Fruit fly (Drosophila melanogaster) whole organism, adult: ENCODE results near the gene CG5290.

ENCODE experiments used
- CG11617 ChIP-seq: fragments of 200-800 bp; sonication (Bioruptor generic); optimal IDR thresholded peaks from 2 replicates; lab custom pipeline; 2017; ENCODE audit warnings: mild to moderate bottlenecking, missing biosample characterization, missing genetic modification reagents, missing genetic modification characterization
- CG12768 ChIP-seq: fragments of 200-800 bp; sonication (Bioruptor generic); optimal IDR thresholded peaks from 2 replicates; lab custom pipeline; 2017; ENCODE audit warnings: missing biosample characterization, missing genetic modification characterization, mild to moderate bottlenecking, moderate library complexity, missing genetic modification reagents
- CG14711 ChIP-seq: fragments of 200-800 bp; sonication (Bioruptor generic); optimal IDR thresholded peaks from 2 replicates; lab custom pipeline; 2018; ENCODE audit warnings: missing biosample characterization, mild to moderate bottlenecking, missing genetic modification characterization, moderate library complexity
- CG1620 ChIP-seq: fragments of 200-800 bp; sonication (Bioruptor generic); optimal IDR thresholded peaks from 2 replicates; lab custom pipeline; 2016; ENCODE audit warnings: missing biosample characterization, missing genetic modification characterization
- CG33017 ChIP-seq: fragments of 200-800 bp; sonication (Bioruptor generic); optimal IDR thresholded peaks from 2 replicates; lab custom pipeline; 2018; ENCODE audit warnings: missing biosample characterization, mild to moderate bottlenecking, missing genetic modification characterization, moderate library complexity
- CG5204 ChIP-seq: fragments of 200-800 bp; sonication (Bioruptor generic); optimal IDR thresholded peaks from 2 replicates; lab custom pipeline; 2016; ENCODE audit warnings: missing biosample characterization, missing genetic modification characterization
- CG7045 ChIP-seq: fragments of 200-800 bp; sonication (Bioruptor generic); optimal IDR thresholded peaks from 2 replicates; lab custom pipeline; 2017; ENCODE audit warnings: missing biosample characterization, mild to moderate bottlenecking, missing genetic modification characterization
- CG7101 ChIP-seq: fragments of 200-800 bp; sonication (Bioruptor generic); optimal IDR thresholded peaks from 2 replicates; lab custom pipeline; 2018; ENCODE audit warnings: missing biosample characterization, mild to moderate bottlenecking, missing genetic modification characterization, moderate library complexity
- Clk ChIP-seq: fragments of 200-800 bp; sonication (Bioruptor generic); optimal IDR thresholded peaks from 2 replicates; lab custom pipeline; 2017; ENCODE audit warnings: missing biosample characterization, missing genetic modification characterization
- Crg-1 ChIP-seq: fragments of 200-800 bp; sonication (Bioruptor generic); optimal IDR thresholded peaks from 2 replicates; lab custom pipeline; 2016; ENCODE audit warnings: missing biosample characterization, missing genetic modification characterization
- Hr96 ChIP-seq: fragments of 200-800 bp; sonication (Bioruptor generic); optimal IDR thresholded peaks from 2 replicates; lab custom pipeline; 2016; ENCODE audit warnings: missing biosample characterization, missing genetic modification characterization
- Mnt ChIP-seq: fragments of 200-800 bp; sonication (Bioruptor generic); optimal IDR thresholded peaks from 2 replicates; lab custom pipeline; 2016; ENCODE audit warnings: missing biosample characterization, mild to moderate bottlenecking, missing genetic modification characterization
- bab1 ChIP-seq: fragments of 200-800 bp; sonication (Bioruptor generic); optimal IDR thresholded peaks from 3 replicates; lab custom pipeline; 2019; ENCODE audit warnings: missing biosample characterization, mild to moderate bottlenecking, missing genetic modification characterization, moderate library complexity
- cic ChIP-seq: fragments of 200-800 bp; sonication (Bioruptor generic); optimal IDR thresholded peaks from 2 replicates; lab custom pipeline; 2017; ENCODE audit warnings: missing biosample characterization, mild to moderate bottlenecking, missing genetic modification characterization, moderate library complexity
- cnc ChIP-seq, 2 experiments: fragments of >200 bp; optimal IDR thresholded peaks; 2 replicates each; lab custom pipeline; 2017
- kay ChIP-seq: fragments of 200-800 bp; sonication (Bioruptor generic); peaks from one replicate; lab custom pipeline; 2016; ENCODE audit warnings: missing biosample characterization, missing genetic modification characterization, borderline replicate concordance
- ovo ChIP-seq: fragments of 200-800 bp; sonication (Bioruptor generic); optimal IDR thresholded peaks from 2 replicates; lab custom pipeline; 2016; ENCODE audit warnings: missing biosample characterization, missing genetic modification characterization
- pad ChIP-seq: fragments of 200-800 bp; sonication (Bioruptor generic); optimal IDR thresholded peaks from 3 replicates; lab custom pipeline; 2017; ENCODE audit warnings: missing biosample characterization, missing genetic modification characterization, mild to moderate bottlenecking, moderate library complexity, missing genetic modification reagents
- tj ChIP-seq: fragments of 200-800 bp; sonication (Bioruptor generic); optimal IDR thresholded peaks from 3 replicates; lab custom pipeline; 2017; ENCODE audit warnings: missing biosample characterization, mild to moderate bottlenecking, missing genetic modification characterization, moderate library complexity
- toe ChIP-seq: fragments of 200-800 bp; sonication (Bioruptor generic); optimal IDR thresholded peaks from 2 replicates; lab custom pipeline; 2016; ENCODE audit warnings: missing biosample characterization, missing genetic modification characterization

Gene CG5290

dm6 chr3L:17950132-17950815 is 37.9 kb upstream of the CG5290 start:
- TF ChIP-seq CG5204 (GFP tag; lab: Kevin White, UChicago) = no peak
- peak; percentile 95 for TF ChIP-seq kay (GFP tag; lab: Kevin White, UChicago)
- TF ChIP-seq pad (GFP tag; lab: Kevin White, UChicago) = no peak
- peak; percentile 92 for TF ChIP-seq cic (GFP tag; lab: Kevin White, UChicago)
- TF ChIP-seq CG7045 (GFP tag; lab: Kevin White, UChicago) = no peak
- TF ChIP-seq bab1 (GFP tag; lab: Kevin White, UChicago) = no peak
- TF ChIP-seq CG12768 = peak; percentile 53
- no peak for TF ChIP-seq CG11617 (GFP tag; lab: Kevin White, UChicago)
- no peak for TF ChIP-seq ovo (GFP tag; lab: Kevin White, UChicago)
- TF ChIP-seq toe (GFP tag; lab: Kevin White, UChicago) = no peak
- TF ChIP-seq CG14711 (tag; lab: Kevin White, UChicago) = no peak
- no peak for TF ChIP-seq cnc (optimal IDR thresholded peaks at IDR 0.05; lab: Kevin White, UChicago)
- no peak for TF ChIP-seq CG1620 (GFP tag; lab: Kevin White, UChicago)
- TF ChIP-seq CG7101 (tag; lab: Kevin White, UChicago) = no peak
- peak; percentile 39 for TF ChIP-seq tj (GFP tag; lab: Kevin White, UChicago)
- TF ChIP-seq Clk (GFP tag; lab: Kevin White, UChicago) = peak; percentile 2
- TF ChIP-seq Crg-1 (GFP tag; lab: Kevin White, UChicago) = no peak
- TF ChIP-seq Hr96 (GFP tag; lab: Kevin White, UChicago) = peak; percentile 4
- no peak for TF ChIP-seq CG33017 (tag; lab: Kevin White, UChicago)
- peak; percentile 85 for TF ChIP-seq Mnt (GFP tag; lab: Kevin White, UChicago)

dm6 chr3L:17949507-17950027 is 37.2 kb upstream of the CG5290 start:
- TF ChIP-seq CG33017 (tag; lab: Kevin White, UChicago) = peak; percentile 17
- no peak for TF ChIP-seq tj (GFP tag; lab: Kevin White, UChicago)
- no peak for TF ChIP-seq Mnt (GFP tag; lab: Kevin White, UChicago)
- no peak for TF ChIP-seq CG1620 (GFP tag; lab: Kevin White, UChicago)
- no peak for TF ChIP-seq Clk (GFP tag; lab: Kevin White, UChicago)
- TF ChIP-seq pad (GFP tag; lab: Kevin White, UChicago) = no peak
- no peak for TF ChIP-seq Hr96 (GFP tag; lab: Kevin White, UChicago)
- TF ChIP-seq CG5204 (GFP tag; lab: Kevin White, UChicago) = no peak
- no peak for TF ChIP-seq CG14711 (tag; lab: Kevin White, UChicago)
- peak; percentile 89 for TF ChIP-seq kay (GFP tag; lab: Kevin White, UChicago)
- peak; percentile 78 for TF ChIP-seq CG12768
- TF ChIP-seq cnc (optimal IDR thresholded peaks at IDR 0.05; lab: Kevin White, UChicago) = no peak

- TF ChIP-seq cnc (optimal IDR thresholded peaks at IDR 0.05; lab: Kevin White, UChicago) (no peak), toe (GFP tag; lab: Kevin White, UChicago) (no peak), cic (GFP tag; lab: Kevin White, UChicago) (peak; percentile 56), Mnt (GFP tag; lab: Kevin White, UChicago) (peak; percentile 8), CG14711 (tag; lab: Kevin White, UChicago) (no peak), tj (GFP tag; lab: Kevin White, UChicago) (peak; percentile 59)
Measured at dm6 chr3L:17948643-17949506, 36.5 kb upstream of the CG5290 start.

- TF ChIP-seq CG5204 (GFP tag; lab: Kevin White, UChicago) = no peak
- no peak for TF ChIP-seq CG11617 (GFP tag; lab: Kevin White, UChicago)
- TF ChIP-seq CG7045 (GFP tag; lab: Kevin White, UChicago) = no peak
- TF ChIP-seq CG1620 (GFP tag; lab: Kevin White, UChicago) = no peak
- no peak for TF ChIP-seq kay (GFP tag; lab: Kevin White, UChicago)
- no peak for TF ChIP-seq toe (GFP tag; lab: Kevin White, UChicago)
- TF ChIP-seq cnc (optimal IDR thresholded peaks at IDR 0.05; lab: Kevin White, UChicago) = no peak
- no peak for TF ChIP-seq CG14711 (tag; lab: Kevin White, UChicago)
- no peak for TF ChIP-seq tj (GFP tag; lab: Kevin White, UChicago)
- TF ChIP-seq Mnt (GFP tag; lab: Kevin White, UChicago) = no peak
- no peak for TF ChIP-seq cic (GFP tag; lab: Kevin White, UChicago)
- no peak for TF ChIP-seq Hr96 (GFP tag; lab: Kevin White, UChicago)
- no peak for TF ChIP-seq CG7101 (tag; lab: Kevin White, UChicago)
- no peak for TF ChIP-seq CG33017 (tag; lab: Kevin White, UChicago)
- TF ChIP-seq pad (GFP tag; lab: Kevin White, UChicago) = no peak
- no peak for TF ChIP-seq Clk (GFP tag; lab: Kevin White, UChicago)
- TF ChIP-seq Crg-1 (GFP tag; lab: Kevin White, UChicago) = no peak
- TF ChIP-seq CG12768 = no peak
- TF ChIP-seq ovo (GFP tag; lab: Kevin White, UChicago) = no peak
- TF ChIP-seq bab1 (GFP tag; lab: Kevin White, UChicago) = no peak
Measured at dm6 chr3L:17948195-17948594, 35.8 kb upstream of the CG5290 start.

dm6 chr3L:17947296-17947713 is 34.9 kb upstream of the CG5290 start:
- TF ChIP-seq ovo (GFP tag; lab: Kevin White, UChicago) (peak; percentile 70), toe (GFP tag; lab: Kevin White, UChicago) (no peak), CG7045 (GFP tag; lab: Kevin White, UChicago) (peak; percentile 40), bab1 (GFP tag; lab: Kevin White, UChicago) (no peak), cnc (optimal IDR thresholded peaks at IDR 0.05; lab: Kevin White, UChicago) (no peak), CG1620 (GFP tag; lab: Kevin White, UChicago) (no peak), CG33017 (tag; lab: Kevin White, UChicago) (peak; percentile 20), CG7101 (tag; lab: Kevin White, UChicago) (peak; percentile 39), Crg-1 (GFP tag; lab: Kevin White, UChicago) (no peak), pad (GFP tag; lab: Kevin White, UChicago) (peak; percentile 49), kay (GFP tag; lab: Kevin White, UChicago) (peak; percentile 99), Clk (GFP tag; lab: Kevin White, UChicago) (peak; percentile 26), CG14711 (tag; lab: Kevin White, UChicago) (no peak), CG11617 (GFP tag; lab: Kevin White, UChicago) (peak; percentile 50), cic (GFP tag; lab: Kevin White, UChicago) (peak; percentile 99), tj (GFP tag; lab: Kevin White, UChicago) (peak; percentile 39), Mnt (GFP tag; lab: Kevin White, UChicago) (peak; percentile 74), Hr96 (GFP tag; lab: Kevin White, UChicago) (peak; percentile 13), CG5204 (GFP tag; lab: Kevin White, UChicago) (no peak), CG12768 (peak; percentile 81)
